Fruit fly (Drosophila melanogaster): ENCODE results near the gene CG3436.
A peak's percentile ranks its signal among the peaks of the same experiment; 100 is the strongest.

CG3436 gene

dm6 chr2L:107476-108436 lies 48.1 kb upstream of the CG3436 start (continued):
- no peak for TF ChIP-seq CG17912 (GFP tag; optimal IDR thresholded peaks at IDR 0.05)
- peak; percentile 54 for TF ChIP-seq Deaf1 (tag; optimal IDR thresholded peaks at IDR 0.05)
- no peak for TF ChIP-seq mam (GFP tag; optimal IDR thresholded peaks at IDR 0.05)
- TF ChIP-seq CG6683 (GFP tag; optimal IDR thresholded peaks at IDR 0.05) = no peak
- no peak for TF ChIP-seq ind (GFP tag; optimal IDR thresholded peaks at IDR 0.05)
- no peak for TF ChIP-seq CG2202 (tag; optimal IDR thresholded peaks at IDR 0.05)
- TF ChIP-seq CG13296 (GFP tag; optimal IDR thresholded peaks at IDR 0.05) = peak; percentile 64
- no peak for TF ChIP-seq CG9876 (GFP tag; optimal IDR thresholded peaks at IDR 0.05)
- TF ChIP-seq CG11504 (tag; optimal IDR thresholded peaks at IDR 0.05) = no peak
- TF ChIP-seq CG6254 (GFP tag; optimal IDR thresholded peaks at IDR 0.05) = no peak
- TF ChIP-seq CG14965 (GFP tag; optimal IDR thresholded peaks at IDR 0.05; ENCODE audit: borderline replicate concordance) = no peak
- no peak for TF ChIP-seq Ets65A (GFP tag)
- TF ChIP-seq CG32767 (GFP tag; IDR thresholded peaks at IDR 0.05) = no peak
- no peak for TF ChIP-seq ara (GFP tag; IDR thresholded peaks at IDR 0.05)
- no peak for TF ChIP-seq CG2678 (tag; optimal IDR thresholded peaks at IDR 0.05)
- no peak for TF ChIP-seq CG17359 (tag; optimal IDR thresholded peaks at IDR 0.05)
- no peak for TF ChIP-seq Neu2 (GFP tag; optimal IDR thresholded peaks at IDR 0.05; ENCODE audit: borderline replicate concordance)
- peak; percentile 17 for TF ChIP-seq CG15601 (tag; optimal IDR thresholded peaks at IDR 0.05)
- TF ChIP-seq grau (tag; optimal IDR thresholded peaks at IDR 0.05) = peak; percentile 35
- no peak for TF ChIP-seq E2f1 (GFP tag; IDR thresholded peaks at IDR 0.05)
- no peak for TF ChIP-seq Doc3 (GFP tag; IDR thresholded peaks at IDR 0.05; ENCODE audit: partially characterized antibody)
- peak; percentile 34 for TF ChIP-seq cwo (GFP tag; optimal IDR thresholded peaks at IDR 0.05)
- no peak for TF ChIP-seq Sry-δ (GFP tag; optimal IDR thresholded peaks at IDR 0.05)
- no peak for TF ChIP-seq Mad (GFP tag; optimal IDR thresholded peaks at IDR 0.05)
- TF ChIP-seq psq (GFP tag; optimal IDR thresholded peaks at IDR 0.05) = no peak
- TF ChIP-seq CG15479 (GFP tag; optimal IDR thresholded peaks at IDR 0.05) = no peak
- no peak for TF ChIP-seq CG4854 (GFP tag; optimal IDR thresholded peaks at IDR 0.05)
- no peak for TF ChIP-seq fd96Cb (tag; optimal IDR thresholded peaks at IDR 0.05)
- TF ChIP-seq Opbp (GFP tag; IDR thresholded peaks at IDR 0.05; ENCODE audit: partially characterized antibody) = no peak
- no peak for TF ChIP-seq sqz (GFP tag; optimal IDR thresholded peaks at IDR 0.05)
- peak; percentile 24 for TF ChIP-seq Ets97D (GFP tag; optimal IDR thresholded peaks at IDR 0.05)
- peak; percentile 29 for TF ChIP-seq B-H2 (GFP tag; optimal IDR thresholded peaks at IDR 0.05)
- TF ChIP-seq Hr3 (GFP tag; optimal IDR thresholded peaks at IDR 0.05) = no peak
- TF ChIP-seq cato (GFP tag; optimal IDR thresholded peaks at IDR 0.05; ENCODE audit: borderline replicate concordance) = no peak
- TF ChIP-seq crc (GFP tag; optimal IDR thresholded peaks at IDR 0.05) = no peak
- TF ChIP-seq lola (GFP tag; optimal IDR thresholded peaks at IDR 0.05) = no peak
- no peak for TF ChIP-seq Hr78 (GFP tag; optimal IDR thresholded peaks at IDR 0.05)
- TF ChIP-seq pho (GFP tag; optimal IDR thresholded peaks at IDR 0.05) = no peak
- TF ChIP-seq bcd (GFP tag; optimal IDR thresholded peaks at IDR 0.05) = no peak
- TF ChIP-seq CG31224 (GFP tag; IDR thresholded peaks at IDR 0.05) = no peak
- no peak for TF ChIP-seq Gug (GFP tag; IDR thresholded peaks at IDR 0.05)
- TF ChIP-seq emc (GFP tag; optimal IDR thresholded peaks at IDR 0.05) = no peak
- TF ChIP-seq esg (GFP tag; conservative IDR thresholded peaks at IDR 0.05) = no peak
- no peak for TF ChIP-seq aop (GFP tag; IDR thresholded peaks at IDR 0.05)
- TF ChIP-seq sens-2 (GFP tag; IDR thresholded peaks at IDR 0.05) = no peak
- peak; percentile 2 for TF ChIP-seq NfI (GFP tag; optimal IDR thresholded peaks at IDR 0.05)
- TF ChIP-seq Drgx (GFP tag; IDR thresholded peaks at IDR 0.05) = peak; percentile 5; the same call in 1 of the 2 replicates
- no peak for TF ChIP-seq CG9215 (GFP tag; IDR thresholded peaks at IDR 0.05)

Measured in whole organism, embryonic.